Worm (Caenorhabditis elegans): ENCODE measurements around the gene grl-31.
A peak's percentile ranks its signal among the peaks of the same experiment; 100 is the strongest.

- TF ChIP-seq ttx-3 (tag; optimal IDR thresholded peaks at IDR 0.05) (peak; percentile 64), K09A11.1 (tag; optimal IDR thresholded peaks at IDR 0.05; ENCODE audit: insufficient read depth) (peak; percentile 54), nfya-1 (tag; optimal IDR thresholded peaks at IDR 0.05) (peak; percentile 24)
Measured at ce11 chrV:3587633-3588032, 30.1 kb upstream of the grl-31 start.
